Fruit fly (Drosophila melanogaster) whole organism, embryonic: ENCODE results near the gene CG17118.

Source experiments
- Bdp1 ChIP-seq: fragments of 200-800 bp; sonication (Bioruptor generic); optimal IDR thresholded peaks from 3 replicates; lab custom pipeline; 2016; ENCODE audit warnings: missing biosample characterization, missing genetic modification characterization
- CG1647 ChIP-seq: fragments of 200-800 bp; sonication (Bioruptor generic); optimal IDR thresholded peaks from 3 replicates; lab custom pipeline; 2016; ENCODE audit warnings: missing biosample characterization, missing genetic modification characterization
- Hr78 ChIP-seq, 2 experiments: fragments of 200-800 bp in 1 of 2; fragments of >200 bp in 1 of 2; sonication (Bioruptor generic) in 1 of 2; optimal IDR thresholded peaks; 2 replicates each; lab custom pipeline; 2017 to 2019; ENCODE audit warnings: missing biosample characterization in 2 of 2, missing genetic modification characterization in 2 of 2, mild to moderate bottlenecking in 1 of 2, moderate library complexity in 1 of 2

DNA sequence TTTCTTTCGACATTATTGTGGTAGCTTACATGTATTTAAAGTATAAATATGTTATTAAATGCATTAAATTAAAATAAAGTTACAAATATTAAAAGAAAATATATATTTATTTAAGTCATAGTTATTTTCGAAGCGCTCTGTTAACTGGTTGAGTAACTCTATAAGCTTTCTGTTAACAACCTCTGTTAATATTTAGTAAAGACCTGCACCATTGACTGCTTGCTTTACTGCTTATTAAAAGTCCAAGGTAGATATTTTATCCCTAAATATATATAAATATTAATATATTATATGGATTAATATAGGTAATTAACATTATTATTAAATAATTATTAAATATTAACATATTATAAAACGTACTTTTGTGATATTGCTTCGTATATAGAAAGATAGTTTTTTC, 8.5 kb upstream of the CG17118 start:
- TF ChIP-seq Hr78 (GFP tag; optimal IDR thresholded peaks at IDR 0.05; lab: Kevin White, UChicago) (no peak), Bdp1 (GFP tag; lab: Kevin White, UChicago) (no peak), CG1647 (no peak)
